Fruit fly (Drosophila melanogaster) whole organism, wandering third instar larva: ENCODE measurements around the gene Eip78C.

ENCODE experiments used
- GATAd ChIP-seq: sonication (Bioruptor generic); optimal IDR thresholded peaks from 2 replicates; lab custom pipeline; 2016; ENCODE audit warnings: missing biosample characterization, missing genetic modification characterization
- Hnf4 ChIP-seq: fragments of 200-800 bp; sonication (Bioruptor generic); optimal IDR thresholded peaks from 2 replicates; lab custom pipeline; 2016; ENCODE audit warnings: missing biosample characterization, mild to moderate bottlenecking, missing genetic modification characterization
- Hr78 ChIP-seq: fragments of >200 bp; optimal IDR thresholded peaks from 2 replicates; lab custom pipeline; 2017; ENCODE audit warnings: missing biosample characterization, missing genetic modification characterization
- Hr83 ChIP-seq: fragments of 200-300 bp; sonication (Bioruptor generic); optimal IDR thresholded peaks from 2 replicates; lab custom pipeline; 2016; ENCODE audit warnings: missing biosample characterization, mild to moderate bottlenecking, missing genetic modification characterization, moderate library complexity; ENCODE audit not compliant: poor library complexity, severe bottlenecking
- Jra ChIP-seq: sonication (Bioruptor generic); optimal IDR thresholded peaks from 2 replicates; lab custom pipeline; 2016; ENCODE audit warnings: missing biosample characterization, missing genetic modification characterization
- N ChIP-seq: fragments of >200 bp; optimal IDR thresholded peaks from 2 replicates; lab custom pipeline; 2018; ENCODE audit warnings: missing biosample characterization, missing external identifiers, missing genetic modification characterization
- br ChIP-seq: fragments of 200-800 bp; sonication (Bioruptor generic); optimal IDR thresholded peaks from 2 replicates; lab custom pipeline; 2016; ENCODE audit warnings: missing biosample characterization, missing genetic modification characterization
- psq ChIP-seq: fragments of 200-800 bp; sonication (Bioruptor generic); optimal IDR thresholded peaks from 3 replicates; lab custom pipeline; 2017; ENCODE audit warnings: missing biosample characterization, mild to moderate bottlenecking, missing genetic modification characterization, moderate library complexity
- sage ChIP-seq: fragments of 200-800 bp; sonication (Bioruptor generic); optimal IDR thresholded peaks from 2 replicates; lab custom pipeline; 2016; ENCODE audit warnings: missing biosample characterization, mild to moderate bottlenecking, missing genetic modification characterization
- tai ChIP-seq: sonication (Bioruptor generic); optimal IDR thresholded peaks from 2 replicates; lab custom pipeline; 2016; ENCODE audit warnings: missing biosample characterization, missing genetic modification characterization
- usp ChIP-seq: fragments of >200 bp; optimal IDR thresholded peaks from 2 replicates; lab custom pipeline; 2017; ENCODE audit warnings: missing biosample characterization, missing genetic modification characterization

DNA sequence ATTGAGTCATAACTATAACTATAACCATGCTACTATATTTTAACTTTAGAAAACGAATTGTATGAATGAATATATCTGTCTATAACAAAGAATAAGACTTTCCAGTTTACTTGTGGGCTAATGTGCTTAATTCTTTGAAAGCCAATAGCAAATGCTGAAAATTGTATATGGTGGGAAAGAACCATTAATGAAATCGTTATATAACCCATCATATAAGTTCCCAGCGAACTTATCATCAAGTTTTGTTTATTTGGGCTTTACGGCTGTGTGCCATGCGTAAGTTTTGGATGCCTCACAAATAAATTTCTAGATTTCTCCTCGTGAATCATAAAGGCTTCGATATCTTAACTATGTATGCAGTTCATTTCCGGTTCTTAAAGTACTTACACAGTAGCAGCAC is 57.4 kb downstream of the Eip78C start:
- no peak for TF ChIP-seq Hr83 (GFP tag; lab: Kevin White, UChicago)
- TF ChIP-seq GATAd (GFP tag; lab: Kevin White, UChicago) = no peak
- no peak for TF ChIP-seq Hnf4
- TF ChIP-seq Hr78 (GFP tag; lab: Kevin White, UChicago) = no peak
- no peak for TF ChIP-seq br (GFP tag; lab: Kevin White, UChicago)
- no peak for TF ChIP-seq N
- TF ChIP-seq psq (GFP tag; lab: Kevin White, UChicago) = no peak
- no peak for TF ChIP-seq usp (GFP tag; lab: Kevin White, UChicago)
- TF ChIP-seq Jra (GFP tag; lab: Kevin White, UChicago) = no peak
- TF ChIP-seq sage (GFP tag; lab: Kevin White, UChicago) = no peak
- no peak for TF ChIP-seq tai (GFP tag; lab: Kevin White, UChicago)
